Worm (Caenorhabditis elegans) whole organism, L1 larva: Measurements from ENCODE around the gene srh-122.

Source experiments
- C34B4.2 ChIP-seq: sonication (generic microtip); optimal IDR thresholded peaks from 2 replicates; lab custom pipeline; 2017; ENCODE audit warnings: mild to moderate bottlenecking, missing genetic modification characterization, missing compliant biosample characterization
- ama-1 ChIP-seq: fragments of 150-350 bp; optimal IDR thresholded peaks from 2 replicates; lab custom pipeline; 2014
- lin-14 ChIP-seq: fragments of 200-800 bp; sonication (Bioruptor generic); optimal IDR thresholded peaks from 2 replicates; lab custom pipeline; 2018; ENCODE audit warnings: mild to moderate bottlenecking, missing genetic modification characterization, moderate library complexity, missing compliant biosample characterization
- nhr-28 ChIP-seq: fragments of 150-350 bp; optimal IDR thresholded peaks from 2 replicates; lab custom pipeline; 2014; ENCODE audit warnings: missing biosample characterization, missing genetic modification characterization
- pax-3 ChIP-seq: fragments of 200-800 bp; sonication (Bioruptor generic); optimal IDR thresholded peaks from 2 replicates; lab custom pipeline; 2018; ENCODE audit warnings: mild to moderate bottlenecking, missing genetic modification characterization, moderate library complexity, missing compliant biosample characterization
- skn-1 ChIP-seq: fragments of 150-350 bp; optimal IDR thresholded peaks from 2 replicates; lab custom pipeline; 2014; ENCODE audit warnings: missing biosample characterization, missing genetic modification characterization
- unc-62 ChIP-seq: fragments of 150-350 bp; optimal IDR thresholded peaks from 2 replicates; lab custom pipeline; 2014; ENCODE audit warnings: missing biosample characterization, missing genetic modification reagents, missing genetic modification characterization
- ztf-4 ChIP-seq: fragments of 150-350 bp; optimal IDR thresholded peaks from 2 replicates; lab custom pipeline; 2014; ENCODE audit warnings: missing biosample characterization, missing genetic modification characterization

DNA sequence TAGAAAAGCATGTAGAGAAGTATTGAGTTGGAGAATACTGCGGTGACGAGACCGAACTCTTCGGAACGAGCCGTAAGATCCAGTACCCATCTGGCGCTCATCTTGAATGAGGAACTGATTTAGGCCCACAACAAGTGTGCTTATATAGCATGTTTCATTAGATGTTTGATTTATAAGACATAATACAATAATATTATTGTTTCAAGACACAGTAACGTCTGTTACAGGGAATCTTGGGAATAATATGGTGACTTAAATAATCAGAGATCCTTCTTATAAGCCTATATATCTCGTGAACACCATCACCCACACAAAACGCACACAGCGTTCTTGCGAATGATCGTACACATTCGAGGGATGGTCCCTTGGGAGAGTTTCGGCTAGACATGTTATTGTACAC, 5.9 kb upstream of the srh-122 start, which contains the start of gene str-88:
- TF ChIP-seq C34B4.2 (tag; lab: Kevin White, UChicago) (no peak), skn-1 (tag; lab: Kevin White, UChicago) (no peak), ama-1 (lab: Kevin White, UChicago) (no peak), unc-62 (GFP tag; lab: Kevin White, UChicago) (no peak), ztf-4 (tag; lab: Kevin White, UChicago) (no peak), nhr-28 (tag; lab: Kevin White, UChicago) (no peak), pax-3 (tag; lab: Kevin White, UChicago) (no peak), lin-14 (GFP tag; lab: Kevin White, UChicago) (no peak)
